Worm (Caenorhabditis elegans): ENCODE results near the gene pat-2.

DNA sequence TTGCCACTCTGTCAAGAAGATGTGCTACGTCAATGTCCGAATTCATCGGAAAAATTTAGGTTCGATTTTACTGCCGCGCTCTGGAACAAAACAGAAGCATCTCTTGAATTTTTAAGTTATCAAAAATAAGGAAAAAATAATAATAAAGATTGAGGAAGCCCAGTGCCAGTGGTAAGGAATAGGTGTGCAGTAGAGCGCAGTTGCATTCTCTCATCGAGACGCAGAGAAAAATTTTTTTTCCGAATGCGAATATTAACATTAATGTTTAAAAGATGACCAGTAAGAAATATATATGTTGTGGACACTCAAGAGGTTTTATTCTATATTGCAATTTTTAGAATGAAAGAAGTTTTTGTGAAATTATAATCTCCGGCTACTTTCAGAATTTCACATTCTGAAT is 29.0 kb downstream of the pat-2 start:
- TF ChIP-seq zag-1 (tag; optimal IDR thresholded peaks at IDR 0.05) = no peak
- TF ChIP-seq nhr-12 (tag; optimal IDR thresholded peaks at IDR 0.05) = no peak
- no peak for TF ChIP-seq egl-27 (tag; optimal IDR thresholded peaks at IDR 0.05)
- TF ChIP-seq nhr-77 (tag; optimal IDR thresholded peaks at IDR 0.05) = no peak
- TF ChIP-seq snpc-4 (tag; optimal IDR thresholded peaks at IDR 0.05) = peak; percentile 44
- TF ChIP-seq fkh-10 (GFP tag; optimal IDR thresholded peaks at IDR 0.05) = no peak

Data from whole organism, L3 larva.